Worm (Caenorhabditis elegans): ENCODE measurements around the gene T05E12.9.

- no peak for TF ChIP-seq pqm-1 (tag; optimal IDR thresholded peaks at IDR 0.05)
- TF ChIP-seq fos-1 (tag; optimal IDR thresholded peaks at IDR 0.05), result no peak
- no peak for TF ChIP-seq php-3 (GFP tag; IDR thresholded peaks at IDR 0.05)
- TF ChIP-seq ceh-62 (tag; optimal IDR thresholded peaks at IDR 0.05), result no peak
- no peak for TF ChIP-seq lsy-2 (tag; optimal IDR thresholded peaks at IDR 0.05)
- TF ChIP-seq nhr-11 (tag; optimal IDR thresholded peaks at IDR 0.05), result no peak
- no peak for TF ChIP-seq snpc-4 (tag; optimal IDR thresholded peaks at IDR 0.05)
- TF ChIP-seq aha-1 (tag), result no peak
- no peak for TF ChIP-seq unc-130 (GFP tag; optimal IDR thresholded peaks at IDR 0.05)
- no peak for TF ChIP-seq daf-8 (GFP tag; IDR thresholded peaks at IDR 0.05)
Observed at ce11 chrV:17042263-17042662, 40.4 kb downstream of the T05E12.9 start, which contains the start of gene hpo-33.

Measured in whole organism, L4 larva.